Fruit fly (Drosophila melanogaster) whole organism, pupa: ENCODE results near the gene CG9215.

ENCODE experiments used
- CG10348 ChIP-seq: fragments of 200-800 bp; sonication (Bioruptor generic); IDR thresholded peaks from 2 replicates; pipeline ENCODE4 v1.3.6; 2022; ENCODE audit warnings: missing biosample characterization, missing genetic modification characterization
- CG12605 ChIP-seq: fragments of 200-800 bp; sonication (Bioruptor generic); IDR thresholded peaks from 2 replicates; pipeline ENCODE4 v1.3.6; 2022; ENCODE audit warnings: missing biosample characterization, missing genetic modification characterization
- CG13204 ChIP-seq: fragments of 200-800 bp; sonication (Bioruptor generic); optimal IDR thresholded peaks from 2 replicates; lab custom pipeline; 2018; ENCODE audit warnings: missing biosample characterization, mild to moderate bottlenecking, missing genetic modification characterization, moderate library complexity
- CG14655 ChIP-seq: fragments of 200-800 bp; sonication (Bioruptor generic); optimal IDR thresholded peaks from 3 replicates; lab custom pipeline; 2017; ENCODE audit warnings: mild to moderate bottlenecking, missing biosample characterization, missing genetic modification reagents, missing genetic modification characterization
- CG15710 ChIP-seq: fragments of 200-800 bp; sonication (Bioruptor generic); optimal IDR thresholded peaks from 2 replicates; lab custom pipeline; 2018; ENCODE audit warnings: missing biosample characterization, mild to moderate bottlenecking, missing genetic modification characterization, moderate library complexity
- CG17806 ChIP-seq: fragments of 200-800 bp; sonication (Bioruptor generic); optimal IDR thresholded peaks from 2 replicates; lab custom pipeline; 2018; ENCODE audit warnings: missing biosample characterization, mild to moderate bottlenecking, missing genetic modification characterization, moderate library complexity
- CG32121 ChIP-seq: fragments of 200-800 bp; sonication (Bioruptor generic); IDR thresholded peaks from 2 replicates; pipeline ENCODE4 v1.3.6; 2022; ENCODE audit warnings: missing biosample characterization, missing genetic modification characterization
- CG34367 ChIP-seq: fragments of 200-800 bp; sonication (Bioruptor generic); optimal IDR thresholded peaks from 2 replicates; lab custom pipeline; 2018; ENCODE audit warnings: missing biosample characterization, mild to moderate bottlenecking, missing genetic modification characterization
- CG4496 ChIP-seq: fragments of 200-800 bp; sonication (Bioruptor generic); IDR thresholded peaks from 3 replicates; pipeline ENCODE4 v1.3.6; 2022; ENCODE audit warnings: missing biosample characterization, missing genetic modification characterization
- CG8159 ChIP-seq: fragments of 200-800 bp; sonication (Bioruptor generic); optimal IDR thresholded peaks from 3 replicates; lab custom pipeline; 2018; ENCODE audit warnings: missing biosample characterization, mild to moderate bottlenecking, missing genetic modification characterization, moderate library complexity
- CG8301 ChIP-seq: fragments of 200-800 bp; sonication (Bioruptor generic); optimal IDR thresholded peaks from 2 replicates; lab custom pipeline; 2018; ENCODE audit warnings: missing biosample characterization, mild to moderate bottlenecking, missing genetic modification characterization
- CG9948 ChIP-seq: fragments of 200-800 bp; sonication (Bioruptor generic); optimal IDR thresholded peaks from 2 replicates; lab custom pipeline; 2018; ENCODE audit warnings: missing biosample characterization, mild to moderate bottlenecking, missing genetic modification characterization, moderate library complexity
- D1 ChIP-seq: fragments of 200-800 bp; sonication (Bioruptor generic); optimal IDR thresholded peaks from 2 replicates; lab custom pipeline; 2018; ENCODE audit warnings: missing biosample characterization, mild to moderate bottlenecking, missing genetic modification characterization, moderate library complexity
- EcR ChIP-seq: fragments of 200-800 bp; sonication (Bioruptor generic); optimal IDR thresholded peaks from 3 replicates; lab custom pipeline; 2019; ENCODE audit warnings: missing biosample characterization, missing genetic modification characterization, mild to moderate bottlenecking, moderate library complexity, missing genetic modification reagents
- Ets98B ChIP-seq: fragments of 200-800 bp; sonication (Bioruptor generic); IDR thresholded peaks from 2 replicates; pipeline ENCODE4 v1.3.6; 2022; ENCODE audit warnings: missing biosample characterization, missing genetic modification characterization
- Pif1A ChIP-seq: fragments of 200-800 bp; sonication (Bioruptor generic); optimal IDR thresholded peaks from 3 replicates; lab custom pipeline; 2016; ENCODE audit warnings: missing biosample characterization, missing genetic modification characterization
- Pif1B ChIP-seq: fragments of 200-800 bp; sonication (Bioruptor generic); optimal IDR thresholded peaks from 3 replicates; lab custom pipeline; 2016; ENCODE audit warnings: missing biosample characterization, missing genetic modification characterization
- Snoo ChIP-seq: fragments of 200-800 bp; sonication (Bioruptor generic); optimal IDR thresholded peaks from 3 replicates; lab custom pipeline; 2017; ENCODE audit warnings: missing biosample characterization, mild to moderate bottlenecking, missing genetic modification characterization, inconsistent platforms
- fd96Ca ChIP-seq: fragments of 200-800 bp; sonication (Bioruptor generic); IDR thresholded peaks from 3 replicates; pipeline ENCODE4 v1.3.6; 2022; ENCODE audit warnings: missing biosample characterization, missing genetic modification characterization
- gl ChIP-seq: fragments of 200-800 bp; sonication (Bioruptor generic); optimal IDR thresholded peaks from 2 replicates; lab custom pipeline; 2018; ENCODE audit warnings: missing biosample characterization, mild to moderate bottlenecking, missing genetic modification characterization
- rn ChIP-seq: fragments of 200-800 bp; sonication (Bioruptor generic); IDR thresholded peaks from 2 replicates; pipeline ENCODE4 v1.3.6; 2022; ENCODE audit warnings: missing biosample characterization, missing genetic modification characterization

CG9215 gene

DNA sequence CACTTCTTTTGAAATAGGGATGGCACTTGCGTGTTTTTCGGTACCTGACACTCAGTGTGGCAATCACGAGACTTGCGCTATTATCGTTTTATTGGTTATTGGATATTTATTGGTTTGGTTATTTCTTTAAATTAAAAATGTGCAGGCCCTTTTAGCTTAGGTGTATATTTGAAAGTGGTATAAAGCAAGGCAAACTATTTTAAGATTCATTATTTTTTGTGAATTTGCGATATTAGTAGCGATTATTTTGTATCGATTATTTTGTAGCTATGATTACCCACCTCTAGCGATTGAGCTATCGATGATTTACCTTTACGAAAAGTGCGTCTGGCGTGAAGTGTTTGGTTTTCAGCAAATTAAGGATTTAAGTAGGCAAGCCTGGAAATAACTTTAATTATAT lies at the start of gene CG9215, which contains the start of gene CG8097:
TSS of gene CG9215 (minus strand) at position 22 of the 400 bp plus-strand sequence.
TSS of gene CG8097 (plus strand) at position 307 of the 400 bp plus-strand sequence.
- TF ChIP-seq CG34367 (tag; lab: Kevin White, UChicago) (no peak), Ets98B (GFP tag; lab: Robert Waterston, UW) (no peak), EcR (GFP tag; lab: Kevin White, UChicago) (no peak), CG13204 (GFP tag; lab: Kevin White, UChicago) (no peak), CG15710 (peak; percentile 27), gl (tag; lab: Kevin White, UChicago) (no peak), Pif1A (GFP tag; lab: Kevin White, UChicago) (no peak), CG8301 (tag; lab: Kevin White, UChicago) (no peak), rn (GFP tag; lab: Robert Waterston, UW) (no peak), CG14655 (GFP tag; lab: Kevin White, UChicago) (no peak), CG9948 (peak; percentile 7), CG4496 (GFP tag; lab: Robert Waterston, UW) (no peak), D1 (tag; lab: Kevin White, UChicago) (no peak), Snoo (tag; lab: Kevin White, UChicago) (no peak)

DNA sequence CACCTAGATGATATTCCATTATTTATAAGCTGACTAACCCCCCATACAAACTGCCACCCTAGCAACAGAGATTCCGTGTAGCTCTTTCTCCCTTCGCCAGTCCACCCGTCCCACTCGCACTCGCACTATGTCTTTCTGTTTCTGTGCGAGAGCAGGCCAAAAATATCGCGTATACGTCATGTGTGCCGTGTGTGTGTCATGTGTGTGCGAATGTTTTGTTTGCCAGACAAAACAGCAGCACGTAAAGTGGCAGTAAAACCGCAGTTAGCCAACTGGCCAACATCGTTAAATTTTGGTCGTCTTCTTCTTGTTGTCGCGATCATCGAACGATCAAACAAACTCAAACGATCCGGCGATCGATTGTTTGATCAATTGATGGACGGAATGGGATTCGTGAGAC lies 48.8 kb upstream of the CG9215 start:
- TF ChIP-seq Ets98B (GFP tag; lab: Robert Waterston, UW) (no peak), CG14655 (GFP tag; lab: Kevin White, UChicago) (no peak), CG4496 (GFP tag; lab: Robert Waterston, UW) (0 out of 3 replicates have a peak, but pooled peaks have one; percentile 14), EcR (GFP tag; lab: Kevin White, UChicago) (no peak), CG15710 (no peak)

DNA sequence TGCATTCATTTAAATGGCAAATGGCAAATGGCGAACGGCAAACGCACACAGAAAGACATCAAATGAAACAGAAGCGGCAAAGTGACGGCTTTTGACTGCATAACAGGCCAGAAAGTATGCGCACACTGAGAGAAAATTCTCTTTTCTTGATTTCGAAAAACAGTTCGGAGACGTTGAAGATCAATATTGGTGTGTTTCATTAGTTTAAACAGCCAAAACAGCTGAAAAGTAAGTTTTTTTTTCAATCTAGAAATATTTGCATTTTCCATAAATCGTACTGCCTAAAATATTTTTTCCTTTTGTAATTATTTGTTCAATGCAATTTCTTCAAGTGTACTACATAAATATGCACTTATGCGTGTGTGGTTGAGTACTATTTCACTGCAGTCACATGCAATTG lies 48.1 kb upstream of the CG9215 start:
- TF ChIP-seq rn (GFP tag; lab: Robert Waterston, UW) (peak; percentile 33; the same call in 1 of the 2 replicates), CG34367 (tag; lab: Kevin White, UChicago) (no peak), CG8301 (tag; lab: Kevin White, UChicago) (peak; percentile 15), Pif1A (GFP tag; lab: Kevin White, UChicago) (no peak), CG15710 (no peak), gl (tag; lab: Kevin White, UChicago) (no peak), CG32121 (GFP tag; lab: Robert Waterston, UW) (peak; percentile 71; the same call in 1 of the 2 replicates), D1 (tag; lab: Kevin White, UChicago) (no peak), CG14655 (GFP tag; lab: Kevin White, UChicago) (peak; percentile 21), CG13204 (GFP tag; lab: Kevin White, UChicago) (no peak), CG4496 (GFP tag; lab: Robert Waterston, UW) (0 out of 3 replicates have a peak, but pooled peaks have one; percentile 51), CG10348 (GFP tag; lab: Robert Waterston, UW) (0 out of 2 replicates have a peak, but pooled peaks have one; percentile 9)
- TF ChIP-seq, all 21 proteins: peak for 6

DNA sequence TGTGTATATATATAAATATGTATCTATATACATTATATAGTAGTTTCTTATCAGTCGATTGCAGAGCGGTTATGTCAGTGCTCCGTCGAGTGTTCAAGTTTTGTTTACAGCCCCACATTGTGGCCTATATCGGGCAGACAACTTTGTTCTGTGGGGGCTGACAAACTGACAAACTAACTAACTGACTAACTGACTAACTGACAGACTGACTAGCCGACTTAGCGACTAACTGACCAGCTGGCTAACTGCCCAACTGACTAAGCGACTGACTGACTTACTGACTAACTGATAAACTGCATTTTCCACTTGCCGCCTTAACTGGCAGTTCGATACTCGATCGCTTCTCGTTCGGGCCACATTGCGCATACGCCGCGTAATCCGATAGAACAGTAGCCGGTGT lies 47.3 kb upstream of the CG9215 start:
- TF ChIP-seq CG8159 (tag; lab: Kevin White, UChicago) (no peak), CG13204 (GFP tag; lab: Kevin White, UChicago) (no peak), fd96Ca (no peak), CG17806 (tag; lab: Kevin White, UChicago) (no peak), CG14655 (GFP tag; lab: Kevin White, UChicago) (no peak), CG4496 (GFP tag; lab: Robert Waterston, UW) (no peak), gl (tag; lab: Kevin White, UChicago) (no peak), CG8301 (tag; lab: Kevin White, UChicago) (no peak), CG9948 (no peak), CG32121 (GFP tag; lab: Robert Waterston, UW) (no peak), CG12605 (no peak), CG15710 (no peak), Snoo (tag; lab: Kevin White, UChicago) (no peak), Ets98B (GFP tag; lab: Robert Waterston, UW) (no peak)
- TF ChIP-seq, all 21 proteins: peak for 0

DNA sequence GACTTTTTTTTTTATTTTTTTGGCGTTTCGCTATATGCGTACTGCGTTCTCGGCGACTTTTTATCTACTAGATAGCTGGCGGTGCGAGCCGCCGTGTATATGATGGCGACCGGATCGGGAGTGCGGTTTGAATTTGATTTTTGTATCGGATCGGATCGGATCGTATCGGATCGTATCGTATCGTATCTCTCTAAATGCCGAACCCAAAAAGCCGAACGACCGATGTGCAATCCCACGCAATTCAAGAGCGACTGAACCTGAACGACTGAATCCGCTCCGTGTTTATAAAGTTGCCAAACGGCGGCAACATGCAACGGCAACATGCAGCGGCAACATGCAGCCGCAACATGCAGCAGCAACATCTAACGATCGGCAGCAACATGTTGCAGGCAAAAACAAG lies 43.6 kb upstream of the CG9215 start:
- TF ChIP-seq CG9948 (no peak), CG32121 (GFP tag; lab: Robert Waterston, UW) (peak; percentile 63; the same call in 1 of the 2 replicates), CG8159 (tag; lab: Kevin White, UChicago) (no peak), CG8301 (tag; lab: Kevin White, UChicago) (no peak), CG13204 (GFP tag; lab: Kevin White, UChicago) (peak; percentile 11), Ets98B (GFP tag; lab: Robert Waterston, UW) (peak; percentile 71; the same call in 1 of the 2 replicates), Snoo (tag; lab: Kevin White, UChicago) (no peak), Pif1A (GFP tag; lab: Kevin White, UChicago) (peak; percentile 1), gl (tag; lab: Kevin White, UChicago) (no peak), EcR (GFP tag; lab: Kevin White, UChicago) (no peak), fd96Ca (no peak), rn (GFP tag; lab: Robert Waterston, UW) (no peak), CG12605 (no peak), CG34367 (tag; lab: Kevin White, UChicago) (no peak), CG4496 (GFP tag; lab: Robert Waterston, UW) (peak; percentile 74; the same call in 2 of the 3 replicates), CG14655 (GFP tag; lab: Kevin White, UChicago) (no peak), CG10348 (GFP tag; lab: Robert Waterston, UW) (no peak), CG17806 (tag; lab: Kevin White, UChicago) (no peak), Pif1B (GFP tag; lab: Kevin White, UChicago) (peak; percentile 6), CG15710 (no peak), D1 (tag; lab: Kevin White, UChicago) (no peak)
